Worm (Caenorhabditis elegans): ENCODE results near the gene ugt-42.

DNA sequence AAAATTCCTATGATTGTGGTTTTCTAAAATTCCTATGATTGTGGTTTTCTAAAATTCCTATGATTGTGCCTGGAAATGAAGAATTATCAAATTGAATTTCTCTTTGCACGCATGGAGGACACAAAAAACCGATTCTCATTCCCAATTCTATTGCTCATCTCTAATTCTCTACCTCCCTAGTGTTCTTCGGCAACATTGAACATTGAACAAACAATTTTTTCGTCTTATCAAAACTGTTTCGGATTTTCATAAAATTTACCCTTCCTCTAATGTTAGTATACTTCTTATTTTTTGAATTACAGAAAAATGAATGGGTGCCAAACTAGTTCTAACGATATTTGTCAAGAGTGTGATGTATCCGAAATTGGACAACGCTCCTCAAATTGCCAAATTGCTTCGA, 10.7 kb upstream of the ugt-42 start, which contains the start of gene pals-31:
- TF ChIP-seq nhr-237 (tag; optimal IDR thresholded peaks at IDR 0.05), result no peak
- TF ChIP-seq ztf-11 (tag; optimal IDR thresholded peaks at IDR 0.05), result no peak
- no peak for TF ChIP-seq nhr-25 (tag; optimal IDR thresholded peaks at IDR 0.05)
- TF ChIP-seq snpc-4 (tag; optimal IDR thresholded peaks at IDR 0.05), result no peak
- TF ChIP-seq mdl-1 (tag; optimal IDR thresholded peaks at IDR 0.05), result no peak
- TF ChIP-seq sma-9 (GFP tag; optimal IDR thresholded peaks at IDR 0.05), result no peak
- no peak for TF ChIP-seq sma-9 (tag; optimal IDR thresholded peaks at IDR 0.05)
- no peak for TF ChIP-seq nhr-77 (tag; optimal IDR thresholded peaks at IDR 0.05)
- TF ChIP-seq unc-39 (tag; optimal IDR thresholded peaks at IDR 0.05), result no peak
- no peak for TF ChIP-seq unc-55 (GFP tag; optimal IDR thresholded peaks at IDR 0.05)
- TF ChIP-seq elt-1 (tag; optimal IDR thresholded peaks at IDR 0.05), result no peak

All from whole organism, L2 larva.